Fruit fly (Drosophila melanogaster) whole organism, embryonic: ENCODE data around the gene DEF8.

Source experiments
- ATbp ChIP-seq: fragments of 200-800 bp; sonication (Bioruptor generic); optimal IDR thresholded peaks from 2 replicates; lab custom pipeline; 2017; ENCODE audit warnings: missing biosample characterization, mild to moderate bottlenecking, missing genetic modification characterization, missing genetic modification reagents
- B-H1 ChIP-seq: fragments of 200-800 bp; sonication (Bioruptor generic); IDR thresholded peaks from 3 replicates; pipeline ENCODE4 v1.3.6; 2022; ENCODE audit warnings: missing biosample characterization, missing genetic modification characterization
- CG11247 ChIP-seq: fragments of 200-800 bp; sonication (Bioruptor generic); IDR thresholded peaks from 2 replicates; pipeline ENCODE4 v1.3.6; 2022; ENCODE audit warnings: missing biosample characterization, missing genetic modification characterization
- CG11696 ChIP-seq: fragments of 200-800 bp; sonication (Bioruptor generic); IDR thresholded peaks from 2 replicates; pipeline ENCODE4 v1.3.6; 2022; ENCODE audit warnings: missing biosample characterization, missing genetic modification characterization
- CG12104 ChIP-seq: fragments of 200-800 bp; sonication (Bioruptor generic); optimal IDR thresholded peaks from 3 replicates; lab custom pipeline; 2016; ENCODE audit warnings: missing biosample characterization, missing genetic modification characterization
- CG12155 ChIP-seq: fragments of 200-800 bp; sonication (Bioruptor generic); optimal IDR thresholded peaks from 3 replicates; lab custom pipeline; 2016; ENCODE audit warnings: missing biosample characterization, missing genetic modification characterization
- CG12219 ChIP-seq: fragments of 200-800 bp; sonication (Bioruptor generic); optimal IDR thresholded peaks from 3 replicates; lab custom pipeline; 2018; ENCODE audit warnings: missing biosample characterization, mild to moderate bottlenecking, missing genetic modification characterization
- CG12391 ChIP-seq: fragments of 200-800 bp; sonication (Bioruptor generic); optimal IDR thresholded peaks from 3 replicates; lab custom pipeline; 2018; ENCODE audit warnings: missing biosample characterization, mild to moderate bottlenecking, missing genetic modification characterization, moderate library complexity
- CG15269 ChIP-seq: fragments of 200-800 bp; sonication (Bioruptor generic); optimal IDR thresholded peaks from 2 replicates; lab custom pipeline; 2018; ENCODE audit warnings: missing biosample characterization, mild to moderate bottlenecking, missing genetic modification characterization, moderate library complexity
- CG15601 ChIP-seq: fragments of 200-800 bp; sonication (Bioruptor generic); optimal IDR thresholded peaks from 3 replicates; lab custom pipeline; 2019; ENCODE audit warnings: missing biosample characterization, mild to moderate bottlenecking, missing genetic modification characterization, moderate library complexity
- CG17328 ChIP-seq: fragments of 200-800 bp; sonication (Bioruptor generic); IDR thresholded peaks from 2 replicates; pipeline ENCODE4 v1.3.6; 2022; ENCODE audit warnings: missing biosample characterization, missing genetic modification characterization
- CG17568 ChIP-seq: fragments of 200-800 bp; sonication (Bioruptor generic); optimal IDR thresholded peaks from 2 replicates; lab custom pipeline; 2018; ENCODE audit warnings: missing biosample characterization, mild to moderate bottlenecking, missing genetic modification characterization, moderate library complexity
- CG17912 ChIP-seq: fragments of 200-800 bp; sonication (Bioruptor generic); optimal IDR thresholded peaks from 2 replicates; lab custom pipeline; 2018; ENCODE audit warnings: missing biosample characterization, mild to moderate bottlenecking, missing genetic modification characterization
- CG1792 ChIP-seq: fragments of 200-800 bp; sonication (Bioruptor generic); optimal IDR thresholded peaks from 2 replicates; lab custom pipeline; 2016; ENCODE audit warnings: missing biosample characterization, missing genetic modification characterization
- CG18476 ChIP-seq: fragments of 200-800 bp; sonication (Bioruptor generic); optimal IDR thresholded peaks from 2 replicates; lab custom pipeline; 2016; ENCODE audit warnings: missing biosample characterization, mild to moderate bottlenecking, missing genetic modification characterization
- CG32532 ChIP-seq: fragments of 200-800 bp; sonication (Bioruptor generic); IDR thresholded peaks from 2 replicates; pipeline ENCODE4 v1.3.6; 2022; ENCODE audit warnings: missing biosample characterization, missing genetic modification characterization
- CG33557 ChIP-seq: fragments of 200-800 bp; sonication (Bioruptor generic); optimal IDR thresholded peaks from 2 replicates; lab custom pipeline; 2019; ENCODE audit warnings: missing biosample characterization, mild to moderate bottlenecking, missing genetic modification characterization, moderate library complexity
- CG34422 ChIP-seq: fragments of 200-800 bp; sonication (Bioruptor generic); IDR thresholded peaks from 3 replicates; pipeline ENCODE4 v1.3.6; 2022; ENCODE audit warnings: missing biosample characterization, missing genetic modification characterization
- CG3838 ChIP-seq: fragments of 200-800 bp; sonication (Bioruptor generic); optimal IDR thresholded peaks from 3 replicates; lab custom pipeline; 2016; ENCODE audit warnings: missing biosample characterization, missing genetic modification characterization
- CG6813 ChIP-seq: fragments of 200-800 bp; sonication (Bioruptor generic); optimal IDR thresholded peaks from 2 replicates; lab custom pipeline; 2017; ENCODE audit warnings: missing biosample characterization, missing genetic modification characterization, mild to moderate bottlenecking, moderate library complexity, missing genetic modification reagents
- CG6854 ChIP-seq: fragments of 200-800 bp; sonication (Bioruptor generic); optimal IDR thresholded peaks from 3 replicates; lab custom pipeline; 2017; ENCODE audit warnings: missing biosample characterization, mild to moderate bottlenecking, missing genetic modification characterization
- CG8089 ChIP-seq: fragments of 200-800 bp; sonication (Bioruptor generic); optimal IDR thresholded peaks from 3 replicates; lab custom pipeline; 2016; ENCODE audit warnings: missing biosample characterization, missing genetic modification characterization
- CG8388 ChIP-seq: fragments of 200-800 bp; sonication (Bioruptor generic); optimal IDR thresholded peaks from 2 replicates; lab custom pipeline; 2019; ENCODE audit warnings: missing biosample characterization, mild to moderate bottlenecking, missing genetic modification characterization, moderate library complexity
- CG8944 ChIP-seq: fragments of 200-800 bp; sonication (Bioruptor generic); optimal IDR thresholded peaks from 3 replicates; lab custom pipeline; 2016; ENCODE audit warnings: missing biosample characterization, missing genetic modification characterization
- Dad ChIP-seq: fragments of 200-800 bp; sonication (Bioruptor generic); optimal IDR thresholded peaks from 3 replicates; lab custom pipeline; 2016; ENCODE audit warnings: missing biosample characterization, missing genetic modification characterization
- Eip74EF ChIP-seq, 2 experiments: fragments of 200-800 bp in 1 of 2; fragments of >200 bp in 1 of 2; sonication (Bioruptor generic) in 1 of 2; optimal IDR thresholded peaks; 2 replicates each; lab custom pipeline; 2017 to 2019; ENCODE audit warnings: missing biosample characterization in 2 of 2, missing genetic modification characterization in 2 of 2, mild to moderate bottlenecking in 1 of 2, moderate library complexity in 1 of 2
- Elba2 ChIP-seq: fragments of 200-800 bp; sonication (Bioruptor generic); optimal IDR thresholded peaks from 3 replicates; lab custom pipeline; 2016; ENCODE audit warnings: missing biosample characterization, missing genetic modification characterization
- Ets65A ChIP-seq: fragments of 200-800 bp; sonication (Bioruptor generic); peaks from one replicate; lab custom pipeline; 2016; ENCODE audit warnings: missing biosample characterization, missing genetic modification characterization
- GATAe ChIP-seq: fragments of 200-800 bp; sonication (Bioruptor generic); conservative IDR thresholded peaks from 2 replicates; pipeline ENCODE4 v1.3.6; 2022; ENCODE audit warnings: missing biosample characterization, missing genetic modification characterization
- HmgZ ChIP-seq: fragments of 200-800 bp; sonication (Bioruptor generic); optimal IDR thresholded peaks from 2 replicates; lab custom pipeline; 2018; ENCODE audit warnings: missing biosample characterization, mild to moderate bottlenecking, missing genetic modification characterization
- Hr3 ChIP-seq: fragments of 200-800 bp; sonication (Bioruptor generic); optimal IDR thresholded peaks from 3 replicates; lab custom pipeline; 2016; ENCODE audit warnings: missing biosample characterization, missing genetic modification characterization
- Nf-YC ChIP-seq: fragments of 200-800 bp; optimal IDR thresholded peaks from 3 replicates; lab custom pipeline; 2019; ENCODE audit warnings: missing biosample characterization, mild to moderate bottlenecking, missing genetic modification characterization, moderate library complexity
- PHDP ChIP-seq: fragments of 200-800 bp; sonication (Bioruptor generic); optimal IDR thresholded peaks from 3 replicates; lab custom pipeline; 2018; ENCODE audit warnings: missing biosample characterization, mild to moderate bottlenecking, missing genetic modification characterization, moderate library complexity
- Rfx ChIP-seq: fragments of 200-800 bp; sonication (Bioruptor generic); IDR thresholded peaks from 2 replicates; pipeline ENCODE4 v1.3.6; 2022; ENCODE audit warnings: missing biosample characterization, missing genetic modification characterization
- Rx ChIP-seq: fragments of 200-800 bp; sonication (Bioruptor generic); IDR thresholded peaks from 2 replicates; pipeline ENCODE4 v1.3.6; 2022; ENCODE audit warnings: missing biosample characterization, missing genetic modification characterization
- chm ChIP-seq: fragments of 200-800 bp; sonication (Bioruptor generic); IDR thresholded peaks from 2 replicates; pipeline ENCODE4 v1.3.6; 2022; ENCODE audit warnings: missing biosample characterization, missing genetic modification characterization
- ci ChIP-seq: fragments of 200-800 bp; sonication (Bioruptor generic); IDR thresholded peaks from 3 replicates; pipeline ENCODE4 v1.3.6; 2022; ENCODE audit warnings: missing biosample characterization, missing genetic modification characterization
- dimm ChIP-seq: fragments of 200-800 bp; sonication (Bioruptor generic); IDR thresholded peaks from 2 replicates; pipeline ENCODE4 v1.3.6; 2022; ENCODE audit warnings: missing biosample characterization, missing genetic modification characterization
- dysf ChIP-seq: fragments of 200-800 bp; sonication (Bioruptor generic); IDR thresholded peaks from 3 replicates; pipeline ENCODE4 v1.3.6; 2022; ENCODE audit warnings: missing biosample characterization, missing genetic modification characterization
- fd3F ChIP-seq: fragments of 200-800 bp; sonication (Bioruptor generic); optimal IDR thresholded peaks from 2 replicates; lab custom pipeline; 2018; ENCODE audit warnings: missing biosample characterization, mild to moderate bottlenecking, missing genetic modification characterization, moderate library complexity
- gsb-n ChIP-seq: fragments of 200-800 bp; sonication (Bioruptor generic); optimal IDR thresholded peaks from 3 replicates; lab custom pipeline; 2018; ENCODE audit warnings: missing biosample characterization, mild to moderate bottlenecking, missing genetic modification characterization
- gt ChIP-seq: fragments of 200-800 bp; sonication (Bioruptor generic); IDR thresholded peaks from 2 replicates; pipeline ENCODE4 v1.3.6; 2022; ENCODE audit warnings: missing biosample characterization, missing genetic modification characterization
- lov ChIP-seq, 2 experiments: fragments of 200-800 bp in 1 of 2; fragments of >200 bp in 1 of 2; sonication (Bioruptor generic) in 1 of 2; IDR thresholded peaks in 1 of 2; optimal IDR thresholded peaks in 1 of 2; 2 replicates in 1 of 2; 3 replicates in 1 of 2; pipeline versions ENCODE4 v1.3.6 to Lab custom; 2017 to 2022; ENCODE audit warnings: missing biosample characterization in 1 of 2, missing genetic modification characterization in 1 of 2
- mld ChIP-seq: fragments of 200-800 bp; sonication (Bioruptor generic); IDR thresholded peaks from 3 replicates; pipeline ENCODE4 v1.3.6; 2022; ENCODE audit warnings: missing biosample characterization, missing genetic modification characterization; ENCODE audit not compliant: partially characterized antibody
- row ChIP-seq: fragments of 200-800 bp; sonication (Bioruptor generic); IDR thresholded peaks from 3 replicates; pipeline ENCODE4 v1.3.6; 2022; ENCODE audit warnings: missing biosample characterization, missing genetic modification characterization
- sug ChIP-seq: fragments of 200-800 bp; optimal IDR thresholded peaks from 2 replicates; lab custom pipeline; 2019; ENCODE audit warnings: missing biosample characterization, mild to moderate bottlenecking, missing genetic modification characterization, moderate library complexity
- tgo ChIP-seq: fragments of 200-800 bp; sonication (Bioruptor generic); IDR thresholded peaks from 3 replicates; pipeline ENCODE4 v1.3.6; 2022; ENCODE audit warnings: missing biosample characterization, missing genetic modification characterization
- unpg ChIP-seq: fragments of 200-800 bp; sonication (Bioruptor generic); optimal IDR thresholded peaks from 3 replicates; lab custom pipeline; 2018; ENCODE audit warnings: missing biosample characterization, mild to moderate bottlenecking, missing genetic modification characterization, moderate library complexity
- z ChIP-seq: fragments of 200-800 bp; sonication (Bioruptor generic); IDR thresholded peaks from 3 replicates; pipeline ENCODE4 v1.3.6; 2022; ENCODE audit warnings: missing biosample characterization, missing genetic modification characterization
- zfh1 ChIP-seq: fragments of 200-800 bp; sonication (Bioruptor generic); IDR thresholded peaks from 3 replicates; pipeline ENCODE4 v1.3.6; 2022; ENCODE audit warnings: missing biosample characterization, missing genetic modification characterization

Gene DEF8

DNA sequence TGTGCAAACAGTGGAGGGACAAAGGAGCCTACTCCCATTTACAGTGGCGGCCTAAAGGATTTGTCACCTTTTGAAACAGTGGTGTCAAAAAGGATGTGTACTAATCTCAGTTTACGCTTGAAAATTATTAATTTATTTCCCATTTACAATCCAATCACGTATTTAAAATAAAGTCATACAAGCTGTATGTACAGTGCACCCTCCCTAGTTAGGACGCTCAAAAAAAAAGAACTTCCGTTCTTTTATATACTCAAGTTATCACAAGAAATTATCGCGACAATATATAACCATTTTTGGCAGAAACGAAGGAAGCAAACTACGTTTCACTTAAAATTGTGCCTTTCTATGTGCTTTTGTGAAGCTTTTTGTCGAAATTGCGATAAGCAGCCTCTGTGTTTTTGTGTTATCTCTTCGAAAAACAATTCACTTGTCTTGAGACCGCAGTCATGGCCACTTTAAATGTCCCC is 7.3 kb downstream of the DEF8 start:
- TF ChIP-seq CG15269 (tag; lab: Kevin White, UChicago) (peak; percentile 66), CG17328 (0 out of 2 replicates have a peak, but pooled peaks have one; percentile 26), fd3F (peak; percentile 31), B-H1 (GFP tag; lab: Robert Waterston, UW) (no peak), CG33557 (GFP tag; lab: Kevin White, UChicago) (peak; percentile 2), Dad (GFP tag; lab: Kevin White, UChicago) (peak; percentile 5), Nf-YC (tag; lab: Kevin White, UChicago) (peak; percentile 31), dysf (GFP tag; lab: Robert Waterston, UW) (peak; percentile 70), GATAe (0 out of 2 replicates have a peak, but pooled peaks have one; percentile 24), zfh1 (peak; percentile 7; the same call in 1 of the 3 replicates), tgo (GFP tag; lab: Robert Waterston, UW) (peak; percentile 50; the same call in 2 of the 3 replicates), z (no peak), Ets65A (GFP tag; lab: Kevin White, UChicago) (peak; percentile 91), CG8089 (GFP tag; lab: Kevin White, UChicago) (peak; percentile 8), Rx (GFP tag; lab: Robert Waterston, UW) (no peak), ci (0 out of 3 replicates have a peak, but pooled peaks have one; percentile 42), CG34422 (GFP tag; lab: Robert Waterston, UW) (peak; percentile 54; the same call in 2 of the 3 replicates), ATbp (GFP tag; lab: Kevin White, UChicago) (peak; percentile 49), row (GFP tag; lab: Robert Waterston, UW) (peak; percentile 70), CG17912 (GFP tag; lab: Kevin White, UChicago) (no peak), sug (tag; lab: Kevin White, UChicago) (peak; percentile 53), unpg (GFP tag; lab: Kevin White, UChicago) (peak; percentile 51), gt (GFP tag; lab: Robert Waterston, UW) (no peak), CG15601 (tag; lab: Kevin White, UChicago) (peak; percentile 15), Elba2 (GFP tag; lab: Kevin White, UChicago) (no peak), CG17568 (GFP tag; lab: Kevin White, UChicago) (no peak), CG12104 (GFP tag; lab: Kevin White, UChicago) (peak; percentile 11), Rfx (GFP tag; lab: Robert Waterston, UW) (peak; percentile 55), CG11696 (GFP tag; lab: Robert Waterston, UW) (no peak), CG8944 (GFP tag; lab: Kevin White, UChicago) (peak; percentile 41), CG6813 (no peak), CG11247 (GFP tag; lab: Robert Waterston, UW) (peak; percentile 44; the same call in 1 of the 2 replicates), gsb-n (tag; lab: Kevin White, UChicago) (no peak), CG32532 (GFP tag; lab: Robert Waterston, UW) (peak; percentile 57; the same call in 1 of the 2 replicates), Hr3 (GFP tag; lab: Kevin White, UChicago) (peak; percentile 16), CG18476 (GFP tag; lab: Kevin White, UChicago) (no peak), dimm (GFP tag; lab: Robert Waterston, UW) (no peak), Eip74EF (GFP tag; optimal IDR thresholded peaks at IDR 0.05; lab: Kevin White, UChicago) (peak in 1 of 2 experiments; percentile 5), mld (GFP tag; lab: Robert Waterston, UW) (0 out of 3 replicates have a peak, but pooled peaks have one; percentile 7), CG8388 (GFP tag; lab: Kevin White, UChicago) (peak; percentile 96), chm (GFP tag; lab: Robert Waterston, UW) (peak; percentile 49; the same call in 1 of the 2 replicates), HmgZ (tag; lab: Kevin White, UChicago) (peak; percentile 42), CG1792 (GFP tag; lab: Kevin White, UChicago) (no peak), CG6854 (GFP tag; lab: Kevin White, UChicago) (peak; percentile 34), lov (optimal IDR thresholded peaks at IDR 0.05; lab: Kevin White, UChicago) (no peak), lov (GFP tag; IDR thresholded peaks at IDR 0.05; lab: Robert Waterston, UW) (no peak), CG12155 (GFP tag; lab: Kevin White, UChicago) (peak; percentile 7), CG3838 (no peak), CG12219 (GFP tag; lab: Kevin White, UChicago) (peak; percentile 32), PHDP (tag; lab: Kevin White, UChicago) (peak; percentile 55), CG12391 (tag; lab: Kevin White, UChicago) (peak; percentile 27)
